Fruit fly (Drosophila melanogaster): ENCODE measurements around the gene CG32298.
A peak's percentile ranks its signal among the peaks of the same experiment; 100 is the strongest.

Gene CG32298

dm6 chr3L:2386433-2386832 is 4.4 kb downstream of the CG32298 start:
- TF ChIP-seq CG4496 (GFP tag; IDR thresholded peaks at IDR 0.05) (no peak), CG17806 (tag; optimal IDR thresholded peaks at IDR 0.05) (peak; percentile 78), D1 (tag; optimal IDR thresholded peaks at IDR 0.05) (no peak), Pif1B (GFP tag; optimal IDR thresholded peaks at IDR 0.05) (peak; percentile 72), CG8159 (tag; optimal IDR thresholded peaks at IDR 0.05) (peak; percentile 67), rn (GFP tag; IDR thresholded peaks at IDR 0.05) (no peak), gl (tag; optimal IDR thresholded peaks at IDR 0.05) (peak; percentile 49), fd96Ca (GFP tag; IDR thresholded peaks at IDR 0.05) (peak; percentile 71), CG32121 (GFP tag; IDR thresholded peaks at IDR 0.05) (0 out of 2 replicates have a peak, but pooled peaks have one; percentile 31), CG8301 (tag; optimal IDR thresholded peaks at IDR 0.05) (peak; percentile 45), EcR (GFP tag; optimal IDR thresholded peaks at IDR 0.05) (no peak), CG10348 (GFP tag; IDR thresholded peaks at IDR 0.05) (no peak), CG34367 (tag; optimal IDR thresholded peaks at IDR 0.05) (peak; percentile 62), Ets98B (GFP tag; IDR thresholded peaks at IDR 0.05) (peak; percentile 61), Pif1A (GFP tag; optimal IDR thresholded peaks at IDR 0.05) (peak; percentile 56), Snoo (tag; optimal IDR thresholded peaks at IDR 0.05) (no peak), CG13204 (GFP tag; optimal IDR thresholded peaks at IDR 0.05) (peak; percentile 65), CG12605 (GFP tag; IDR thresholded peaks at IDR 0.05) (no peak), CG15710 (tag; optimal IDR thresholded peaks at IDR 0.05) (peak; percentile 69), CG14655 (GFP tag; optimal IDR thresholded peaks at IDR 0.05) (peak; percentile 67), CG9948 (tag; optimal IDR thresholded peaks at IDR 0.05) (peak; percentile 68)

- no peak for TF ChIP-seq CG9948 (tag; optimal IDR thresholded peaks at IDR 0.05)
- no peak for TF ChIP-seq CG17806 (tag; optimal IDR thresholded peaks at IDR 0.05)
- no peak for TF ChIP-seq fd96Ca (GFP tag; IDR thresholded peaks at IDR 0.05)
- TF ChIP-seq CG15710 (tag; optimal IDR thresholded peaks at IDR 0.05) = no peak
- TF ChIP-seq CG10348 (GFP tag; IDR thresholded peaks at IDR 0.05) = no peak
- TF ChIP-seq CG4496 (GFP tag; IDR thresholded peaks at IDR 0.05) = no peak
- TF ChIP-seq CG34367 (tag; optimal IDR thresholded peaks at IDR 0.05) = no peak
- no peak for TF ChIP-seq rn (GFP tag; IDR thresholded peaks at IDR 0.05)
- TF ChIP-seq Pif1B (GFP tag; optimal IDR thresholded peaks at IDR 0.05) = no peak
- no peak for TF ChIP-seq D1 (tag; optimal IDR thresholded peaks at IDR 0.05)
- no peak for TF ChIP-seq Snoo (tag; optimal IDR thresholded peaks at IDR 0.05)
- no peak for TF ChIP-seq Ets98B (GFP tag; IDR thresholded peaks at IDR 0.05)
- TF ChIP-seq EcR (GFP tag; optimal IDR thresholded peaks at IDR 0.05) = no peak
- no peak for TF ChIP-seq CG13204 (GFP tag; optimal IDR thresholded peaks at IDR 0.05)
- TF ChIP-seq CG32121 (GFP tag; IDR thresholded peaks at IDR 0.05) = no peak
Measured at dm6 chr3L:2385325-2386007, 5.3 kb downstream of the CG32298 start.

dm6 chr3L:2379472-2379871 is 11.3 kb downstream of the CG32298 start:
- TF ChIP-seq Pif1A (GFP tag; optimal IDR thresholded peaks at IDR 0.05) (no peak), CG13204 (GFP tag; optimal IDR thresholded peaks at IDR 0.05) (no peak), CG8159 (tag; optimal IDR thresholded peaks at IDR 0.05) (no peak), rn (GFP tag; IDR thresholded peaks at IDR 0.05) (no peak), EcR (GFP tag; optimal IDR thresholded peaks at IDR 0.05) (no peak), D1 (tag; optimal IDR thresholded peaks at IDR 0.05) (no peak), CG9948 (tag; optimal IDR thresholded peaks at IDR 0.05) (no peak), Pif1B (GFP tag; optimal IDR thresholded peaks at IDR 0.05) (no peak), CG17806 (tag; optimal IDR thresholded peaks at IDR 0.05) (no peak), CG14655 (GFP tag; optimal IDR thresholded peaks at IDR 0.05) (no peak), CG10348 (GFP tag; IDR thresholded peaks at IDR 0.05) (no peak), Snoo (tag; optimal IDR thresholded peaks at IDR 0.05) (no peak), CG15710 (tag; optimal IDR thresholded peaks at IDR 0.05) (no peak), CG12605 (GFP tag; IDR thresholded peaks at IDR 0.05) (no peak), fd96Ca (GFP tag; IDR thresholded peaks at IDR 0.05) (no peak), CG4496 (GFP tag; IDR thresholded peaks at IDR 0.05) (no peak), Ets98B (GFP tag; IDR thresholded peaks at IDR 0.05) (no peak)

- TF ChIP-seq CG10348 (GFP tag; IDR thresholded peaks at IDR 0.05) = no peak
- TF ChIP-seq Pif1A (GFP tag; optimal IDR thresholded peaks at IDR 0.05) = no peak
- no peak for TF ChIP-seq CG13204 (GFP tag; optimal IDR thresholded peaks at IDR 0.05)
- no peak for TF ChIP-seq CG12605 (GFP tag; IDR thresholded peaks at IDR 0.05)
- TF ChIP-seq Pif1B (GFP tag; optimal IDR thresholded peaks at IDR 0.05) = no peak
- no peak for TF ChIP-seq CG34367 (tag; optimal IDR thresholded peaks at IDR 0.05)
Measured at dm6 chr3L:2378549-2378948, 12.2 kb downstream of the CG32298 start.

- TF ChIP-seq CG12605 (GFP tag; IDR thresholded peaks at IDR 0.05) = peak; percentile 70
- TF ChIP-seq Snoo (tag; optimal IDR thresholded peaks at IDR 0.05) = peak; percentile 3
- TF ChIP-seq CG8301 (tag; optimal IDR thresholded peaks at IDR 0.05) = no peak
Measured at dm6 chr3L:2377114-2377783, 13.5 kb downstream of the CG32298 start, which contains the start of the genes CG15877 and Svil. CG15877 (minus strand) TSS chr3L:2377556. Svil (plus strand) TSS chr3L:2377655.
